Fruit fly (Drosophila melanogaster) whole organism, embryonic: ENCODE results near the gene CG6023.
A peak's percentile ranks its signal among the peaks of the same experiment; 100 is the strongest.

Experiments
- Adf1 ChIP-seq: fragments of 200-800 bp; sonication (Bioruptor generic); IDR thresholded peaks from 2 replicates; pipeline ENCODE4 v1.3.6; 2022; ENCODE audit warnings: missing biosample characterization, missing genetic modification characterization
- Antp ChIP-seq: fragments of 200-800 bp; sonication (Bioruptor generic); optimal IDR thresholded peaks from 3 replicates; lab custom pipeline; 2016; ENCODE audit warnings: missing biosample characterization, missing genetic modification characterization
- BtbVII ChIP-seq: fragments of 200-800 bp; sonication (Bioruptor generic); optimal IDR thresholded peaks from 3 replicates; lab custom pipeline; 2017; ENCODE audit warnings: missing biosample characterization, mild to moderate bottlenecking, missing genetic modification characterization
- CG1529 ChIP-seq: fragments of 200-800 bp; sonication (Bioruptor generic); optimal IDR thresholded peaks from 3 replicates; lab custom pipeline; 2018; ENCODE audit warnings: missing biosample characterization, missing genetic modification characterization
- CG2199 ChIP-seq: fragments of 200-800 bp; sonication (Bioruptor generic); IDR thresholded peaks from 3 replicates; pipeline ENCODE4 v1.3.6; 2022; ENCODE audit warnings: missing biosample characterization, missing genetic modification characterization
- CG2712 ChIP-seq: fragments of 200-800 bp; optimal IDR thresholded peaks from 3 replicates; lab custom pipeline; 2019; ENCODE audit warnings: missing biosample characterization, mild to moderate bottlenecking, missing genetic modification characterization, moderate library complexity
- CG30403 ChIP-seq: fragments of 200-800 bp; sonication (Bioruptor generic); optimal IDR thresholded peaks from 3 replicates; lab custom pipeline; 2016; ENCODE audit warnings: missing biosample characterization, missing genetic modification characterization
- CG31365 ChIP-seq: fragments of 200-800 bp; sonication (Bioruptor generic); optimal IDR thresholded peaks from 2 replicates; lab custom pipeline; 2018; ENCODE audit warnings: missing biosample characterization, mild to moderate bottlenecking, missing genetic modification characterization
- CG32532 ChIP-seq: fragments of 200-800 bp; sonication (Bioruptor generic); IDR thresholded peaks from 2 replicates; pipeline ENCODE4 v1.3.6; 2022; ENCODE audit warnings: missing biosample characterization, missing genetic modification characterization
- CG3726 ChIP-seq: fragments of 200-800 bp; sonication (Bioruptor generic); IDR thresholded peaks from 3 replicates; pipeline ENCODE4, ENCODE4 v1.3.6; 2022; ENCODE audit warnings: missing biosample characterization, missing genetic modification characterization
- CG3995 ChIP-seq: fragments of 200-800 bp; sonication (Bioruptor generic); optimal IDR thresholded peaks from 3 replicates; lab custom pipeline; 2016; ENCODE audit warnings: missing biosample characterization, missing genetic modification characterization
- CG4328 ChIP-seq: fragments of 200-800 bp; sonication (Bioruptor generic); optimal IDR thresholded peaks from 3 replicates; lab custom pipeline; 2017; ENCODE audit warnings: missing biosample characterization, missing genetic modification reagents, missing genetic modification characterization
- CG43689 ChIP-seq: fragments of 200-800 bp; sonication (Bioruptor generic); IDR thresholded peaks from 2 replicates; pipeline ENCODE4 v1.3.6; 2022; ENCODE audit warnings: missing biosample characterization, missing genetic modification characterization
- CG6791 ChIP-seq: fragments of 200-800 bp; sonication (Bioruptor generic); IDR thresholded peaks from 3 replicates; pipeline ENCODE4 v1.3.6; 2022; ENCODE audit warnings: missing biosample characterization, missing genetic modification characterization; ENCODE audit not compliant: partially characterized antibody
- CG8478 ChIP-seq: fragments of >200 bp; optimal IDR thresholded peaks from 2 replicates; lab custom pipeline; 2018
- CoRest ChIP-seq: fragments of 200-800 bp; sonication (Bioruptor generic); optimal IDR thresholded peaks from 3 replicates; lab custom pipeline; 2018; ENCODE audit warnings: missing biosample characterization, mild to moderate bottlenecking, missing genetic modification characterization, moderate library complexity
- D19A ChIP-seq: fragments of 200-800 bp; optimal IDR thresholded peaks from 3 replicates; lab custom pipeline; 2019; ENCODE audit warnings: missing biosample characterization, mild to moderate bottlenecking, missing genetic modification characterization, moderate library complexity
- Drgx ChIP-seq: fragments of 200-800 bp; sonication (Bioruptor generic); IDR thresholded peaks from 2 replicates; pipeline ENCODE4 v1.3.6; 2022; ENCODE audit warnings: missing biosample characterization, missing genetic modification characterization
- HmgD ChIP-seq: fragments of 200-800 bp; sonication (Bioruptor generic); optimal IDR thresholded peaks from 3 replicates; lab custom pipeline; 2016; ENCODE audit warnings: missing biosample characterization, missing genetic modification characterization
- Hr3 ChIP-seq: fragments of 200-800 bp; sonication (Bioruptor generic); optimal IDR thresholded peaks from 3 replicates; lab custom pipeline; 2016; ENCODE audit warnings: missing biosample characterization, missing genetic modification characterization
- Hr39 ChIP-seq: fragments of >200 bp; optimal IDR thresholded peaks from 2 replicates; lab custom pipeline; 2017
- Hsf ChIP-seq: fragments of 200-800 bp; sonication (Bioruptor generic); optimal IDR thresholded peaks from 3 replicates; lab custom pipeline; 2016; ENCODE audit warnings: missing biosample characterization, missing genetic modification characterization
- Nf-YA ChIP-seq: fragments of 200-800 bp; sonication (Bioruptor generic); IDR thresholded peaks from 2 replicates; pipeline ENCODE4 v1.3.6; 2022; ENCODE audit warnings: missing biosample characterization, missing genetic modification characterization
- Poxn ChIP-seq: fragments of 200-800 bp; sonication (Bioruptor generic); IDR thresholded peaks from 2 replicates; pipeline ENCODE4 v1.3.6; 2022; ENCODE audit warnings: missing biosample characterization, missing genetic modification characterization
- Xbp1 ChIP-seq: fragments of 200-800 bp; sonication (Bioruptor generic); optimal IDR thresholded peaks from 3 replicates; lab custom pipeline; 2016; ENCODE audit warnings: missing biosample characterization, mild to moderate bottlenecking, missing genetic modification characterization
- az2 ChIP-seq: fragments of 200-800 bp; sonication (Bioruptor generic); optimal IDR thresholded peaks from 3 replicates; lab custom pipeline; 2016; ENCODE audit warnings: missing biosample characterization, missing genetic modification characterization
- chinmo ChIP-seq: fragments of 200-800 bp; sonication (Bioruptor generic); IDR thresholded peaks from 4 replicates; pipeline ENCODE4 v1.3.6; 2022; ENCODE audit warnings: missing biosample characterization, missing genetic modification characterization; ENCODE audit not compliant: partially characterized antibody
- crol ChIP-seq: fragments of 200-800 bp; sonication (Bioruptor generic); IDR thresholded peaks from 2 replicates; pipeline ENCODE4 v1.3.6; 2022; ENCODE audit warnings: missing biosample characterization, missing genetic modification characterization
- dan ChIP-seq: fragments of 200-800 bp; sonication (Bioruptor generic); IDR thresholded peaks from 2 replicates; pipeline ENCODE4 v1.3.6; 2022; ENCODE audit warnings: missing biosample characterization, missing genetic modification characterization
- disco-r ChIP-seq: fragments of 200-800 bp; sonication (Bioruptor generic); optimal IDR thresholded peaks from 2 replicates; lab custom pipeline; 2016; ENCODE audit warnings: missing biosample characterization, missing genetic modification characterization
- emc ChIP-seq: fragments of 200-800 bp; sonication (Bioruptor generic); optimal IDR thresholded peaks from 2 replicates; lab custom pipeline; 2016; ENCODE audit warnings: missing biosample characterization, missing genetic modification characterization
- eve ChIP-seq, 2 experiments: fragments of >200 bp; optimal IDR thresholded peaks; 2 replicates each; lab custom pipeline; 2017; ENCODE audit warnings: missing biosample characterization in 2 of 2, missing genetic modification characterization in 2 of 2
- exex ChIP-seq: fragments of 200-800 bp; sonication (Bioruptor generic); optimal IDR thresholded peaks from 4 replicates; lab custom pipeline; 2018; ENCODE audit warnings: missing biosample characterization, mild to moderate bottlenecking, missing genetic modification characterization, moderate library complexity
- fu2 ChIP-seq: fragments of 200-800 bp; sonication (Bioruptor generic); optimal IDR thresholded peaks from 2 replicates; lab custom pipeline; 2016; ENCODE audit warnings: missing biosample characterization, missing genetic modification characterization
- grau ChIP-seq: fragments of 200-800 bp; optimal IDR thresholded peaks from 3 replicates; lab custom pipeline; 2019; ENCODE audit warnings: missing biosample characterization, mild to moderate bottlenecking, missing genetic modification characterization, moderate library complexity
- gro ChIP-seq: fragments of 200-800 bp; sonication (Bioruptor generic); optimal IDR thresholded peaks from 2 replicates; lab custom pipeline; 2016; ENCODE audit warnings: missing biosample characterization, missing genetic modification characterization
- hkb ChIP-seq, 2 experiments: fragments of 200-800 bp in 1 of 2; fragments of >200 bp in 1 of 2; sonication (Bioruptor generic) in 1 of 2; IDR thresholded peaks in 1 of 2; optimal IDR thresholded peaks in 1 of 2; 2 replicates each; pipeline versions ENCODE4 v1.3.6 to Lab custom; 2017 to 2022; ENCODE audit warnings: missing biosample characterization in 1 of 2, missing genetic modification characterization in 1 of 2
- ind ChIP-seq: fragments of 200-800 bp; sonication (Bioruptor generic); optimal IDR thresholded peaks from 3 replicates; lab custom pipeline; 2016; ENCODE audit warnings: missing biosample characterization, missing genetic modification characterization
- kah ChIP-seq: fragments of 200-800 bp; sonication (Bioruptor generic); optimal IDR thresholded peaks from 2 replicates; lab custom pipeline; 2018; ENCODE audit warnings: missing biosample characterization, mild to moderate bottlenecking, missing genetic modification characterization
- knrl ChIP-seq: fragments of 200-800 bp; sonication (Bioruptor generic); IDR thresholded peaks from 3 replicates; pipeline ENCODE4 v1.3.6; 2022; ENCODE audit warnings: missing biosample characterization, missing genetic modification characterization; ENCODE audit not compliant: partially characterized antibody
- luna ChIP-seq: fragments of 200-800 bp; sonication (Bioruptor generic); optimal IDR thresholded peaks from 2 replicates; lab custom pipeline; 2016; ENCODE audit warnings: missing biosample characterization, missing genetic modification characterization
- nau ChIP-seq: fragments of 200-800 bp; sonication (Bioruptor generic); optimal IDR thresholded peaks from 3 replicates; lab custom pipeline; 2017; ENCODE audit warnings: missing biosample characterization, mild to moderate bottlenecking, missing genetic modification characterization, missing genetic modification reagents
- nmo ChIP-seq: fragments of 200-800 bp; sonication (Bioruptor generic); optimal IDR thresholded peaks from 2 replicates; lab custom pipeline; 2018; ENCODE audit warnings: missing biosample characterization, mild to moderate bottlenecking, missing genetic modification characterization, moderate library complexity
- ranshi ChIP-seq: fragments of 200-800 bp; sonication (Bioruptor generic); IDR thresholded peaks from 2 replicates; pipeline ENCODE4 v1.3.6; 2022; ENCODE audit warnings: missing biosample characterization, missing genetic modification characterization
- ro ChIP-seq: fragments of 200-800 bp; sonication (Bioruptor generic); IDR thresholded peaks from 2 replicates; pipeline ENCODE4 v1.3.6; 2022; ENCODE audit warnings: missing biosample characterization, missing genetic modification characterization
- salm ChIP-seq: fragments of 200-800 bp; sonication (Bioruptor generic); optimal IDR thresholded peaks from 2 replicates; lab custom pipeline; 2018; ENCODE audit warnings: missing biosample characterization, mild to moderate bottlenecking, missing genetic modification characterization
- sima ChIP-seq: fragments of 200-800 bp; sonication (Bioruptor generic); optimal IDR thresholded peaks from 2 replicates; lab custom pipeline; 2016; ENCODE audit warnings: missing biosample characterization, missing genetic modification characterization
- sr ChIP-seq: fragments of 200-800 bp; sonication (Bioruptor generic); IDR thresholded peaks from 3 replicates; pipeline ENCODE4 v1.3.6; 2022; ENCODE audit warnings: missing biosample characterization, missing genetic modification characterization
- stc ChIP-seq: fragments of 200-800 bp; sonication (Bioruptor generic); IDR thresholded peaks from 2 replicates; pipeline ENCODE4 v1.3.6; 2022; ENCODE audit warnings: missing biosample characterization, missing genetic modification characterization
- tgo ChIP-seq: fragments of 200-800 bp; sonication (Bioruptor generic); IDR thresholded peaks from 3 replicates; pipeline ENCODE4 v1.3.6; 2022; ENCODE audit warnings: missing biosample characterization, missing genetic modification characterization

The CG6023 gene

DNA sequence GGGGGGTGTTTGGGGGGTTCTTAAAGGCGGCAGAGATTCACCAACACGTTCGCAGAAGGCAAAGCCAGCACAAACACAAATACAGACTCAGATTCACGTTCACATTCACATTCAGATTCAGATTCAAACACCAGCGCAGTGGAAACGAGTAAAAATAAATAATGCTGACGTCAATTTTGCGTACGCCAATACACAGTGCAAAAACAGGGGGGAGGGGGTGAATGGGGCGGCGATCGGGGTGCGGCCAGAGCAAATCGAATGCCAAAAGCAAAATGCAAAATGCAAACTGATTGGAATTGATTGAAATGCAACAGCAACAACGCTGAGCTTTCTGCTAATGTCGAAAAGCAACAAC, 47.6 kb upstream of the CG6023 start:
- TF ChIP-seq Xbp1 (no peak), chinmo (0 out of 4 replicates have a peak, but pooled peaks have one; percentile 72), CG2712 (tag; lab: Kevin White, UChicago) (no peak), CG3726 (GFP tag; lab: Robert Waterston, UW) (no peak), CG4328 (GFP tag; lab: Kevin White, UChicago) (no peak), Hr39 (lab: Kevin White, UChicago) (no peak), CG2199 (no peak), crol (GFP tag; lab: Robert Waterston, UW) (0 out of 2 replicates have a peak, but pooled peaks have one; percentile 49), hkb (optimal IDR thresholded peaks at IDR 0.05; lab: Kevin White, UChicago) (no peak), hkb (GFP tag; IDR thresholded peaks at IDR 0.05; lab: Robert Waterston, UW) (no peak), Hsf (GFP tag; lab: Kevin White, UChicago) (no peak), Drgx (GFP tag; lab: Robert Waterston, UW) (peak; percentile 36; the same call in 1 of the 2 replicates), sr (no peak)

DNA sequence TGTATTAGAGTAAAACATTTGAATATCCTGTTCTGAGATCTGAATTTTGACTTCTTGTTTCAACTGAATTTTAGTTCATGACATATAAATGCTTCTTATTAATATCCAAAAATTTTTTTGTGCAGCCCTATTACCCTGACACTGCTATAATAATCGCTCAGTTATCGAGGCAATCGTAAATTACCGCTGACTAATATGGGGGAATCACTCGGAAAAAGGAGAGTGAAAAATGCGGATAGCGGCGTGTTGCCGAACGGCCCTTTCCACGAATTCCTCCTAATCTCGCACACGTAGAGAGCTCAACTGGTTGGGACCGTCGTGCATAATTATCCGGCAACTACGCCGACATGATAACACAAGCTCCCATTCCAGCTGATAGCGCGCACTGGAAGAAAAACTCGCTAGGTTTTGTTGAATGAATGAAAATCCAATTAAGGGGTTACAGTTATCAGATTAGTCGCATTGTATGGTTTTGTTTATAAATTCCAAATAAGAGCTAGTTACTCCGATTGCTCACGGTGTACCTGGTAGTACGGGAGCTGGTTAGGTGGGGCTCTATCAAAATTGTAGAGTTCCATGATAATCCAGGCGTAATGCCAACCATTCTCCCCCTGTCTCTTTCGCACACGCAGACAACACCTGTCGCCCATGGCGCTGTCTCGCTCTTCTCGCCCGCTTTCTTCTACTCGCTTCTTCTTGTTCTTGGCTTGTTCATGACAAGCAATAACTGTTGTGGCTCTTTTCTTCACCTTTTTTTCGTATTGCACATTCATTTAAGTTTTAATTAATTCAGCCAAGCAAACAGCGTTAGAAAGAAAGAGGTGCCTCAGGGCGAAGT, 47.0 kb upstream of the CG6023 start:
- TF ChIP-seq Hr3 (peak; percentile 32), disco-r (GFP tag; lab: Kevin White, UChicago) (peak; percentile 54), sima (GFP tag; lab: Kevin White, UChicago) (no peak), CG32532 (GFP tag; lab: Robert Waterston, UW) (peak; percentile 84), Adf1 (GFP tag; lab: Robert Waterston, UW) (peak; percentile 46; the same call in 1 of the 2 replicates), CG8478 (lab: Kevin White, UChicago) (no peak), CoRest (tag; lab: Kevin White, UChicago) (peak; percentile 21), ranshi (GFP tag; lab: Robert Waterston, UW) (peak; percentile 83), ro (GFP tag; lab: Robert Waterston, UW) (no peak), dan (GFP tag; lab: Robert Waterston, UW) (no peak), knrl (no peak), tgo (GFP tag; lab: Robert Waterston, UW) (peak; percentile 64), exex (tag; lab: Kevin White, UChicago) (peak; percentile 88), fu2 (GFP tag; lab: Kevin White, UChicago) (peak; percentile 59), Poxn (GFP tag; lab: Robert Waterston, UW) (peak; percentile 61), kah (GFP tag; lab: Kevin White, UChicago) (peak; percentile 8), grau (tag; lab: Kevin White, UChicago) (peak; percentile 71), CG43689 (peak; percentile 62; the same call in 1 of the 2 replicates), nmo (peak; percentile 48), az2 (peak; percentile 55), BtbVII (GFP tag; lab: Kevin White, UChicago) (peak; percentile 60), salm (tag; lab: Kevin White, UChicago) (no peak), stc (GFP tag; lab: Robert Waterston, UW) (peak; percentile 73), luna (GFP tag; lab: Kevin White, UChicago) (peak; percentile 61), ind (GFP tag; lab: Kevin White, UChicago) (peak; percentile 76), D19A (tag; lab: Kevin White, UChicago) (no peak), HmgD (GFP tag; lab: Kevin White, UChicago) (peak; percentile 54), eve (GFP tag; optimal IDR thresholded peaks at IDR 0.05; lab: Kevin White, UChicago) (no peak), nau (GFP tag; lab: Kevin White, UChicago) (no peak), Antp (GFP tag; lab: Kevin White, UChicago) (peak; percentile 78), CG31365 (tag; lab: Kevin White, UChicago) (peak; percentile 26), CG30403 (GFP tag; lab: Kevin White, UChicago) (peak; percentile 63), Nf-YA (peak; percentile 49; the same call in 1 of the 2 replicates), CG6791 (GFP tag; lab: Robert Waterston, UW) (no peak), CG1529 (GFP tag; lab: Kevin White, UChicago) (peak; percentile 28), gro (GFP tag; lab: Kevin White, UChicago) (peak; percentile 82), emc (GFP tag; lab: Kevin White, UChicago) (peak; percentile 24), CG3995 (GFP tag; lab: Kevin White, UChicago) (peak; percentile 55), crol (GFP tag; lab: Robert Waterston, UW) (no peak)
